3 fruit fly cellular contexts compared by ENCODE assay signal in genomic region chr3R:8208378-8209021, dm6.
TF ChIP-seq lines count a peak whose summit lies in the region.

No protein-coding gene starts in this region.

- no peak for TF ChIP-seq CTCF in whole organism, embryonic (GFP tag; optimal IDR thresholded peaks at IDR 0.05; lab: Kevin White, UChicago)

TF ChIP-seq in whole organism, embryonic, 481 proteins besides CTCF, POLR2A, EP300 and RAD21 (continues in another document):
- TF ChIP-seq pnt (GFP tag; optimal IDR thresholded peaks at IDR 0.05; lab: Kevin White, UChicago) (no peak), CG15601 (tag; optimal IDR thresholded peaks at IDR 0.05; lab: Kevin White, UChicago) (no peak), CG3407 (GFP tag; optimal IDR thresholded peaks at IDR 0.05; lab: Kevin White, UChicago) (no peak), psq (GFP tag; optimal IDR thresholded peaks at IDR 0.05; lab: Kevin White, UChicago) (no peak), CG32772 (GFP tag; IDR thresholded peaks at IDR 0.05; lab: Robert Waterston, UW) (no peak), pita (GFP tag; optimal IDR thresholded peaks at IDR 0.05; lab: Kevin White, UChicago) (no peak), zen2 (GFP tag; IDR thresholded peaks at IDR 0.05; lab: Robert Waterston, UW; ENCODE audit: partially characterized antibody) (no peak), bab2 (GFP tag; optimal IDR thresholded peaks at IDR 0.05; lab: Kevin White, UChicago) (no peak), ranshi (GFP tag; IDR thresholded peaks at IDR 0.05; lab: Robert Waterston, UW) (no peak), H2.0 (GFP tag; IDR thresholded peaks at IDR 0.05; lab: Robert Waterston, UW) (no peak), Max (GFP tag; optimal IDR thresholded peaks at IDR 0.05; lab: Kevin White, UChicago) (no peak), CG8944 (GFP tag; optimal IDR thresholded peaks at IDR 0.05; lab: Kevin White, UChicago) (no peak), seq (GFP tag; IDR thresholded peaks at IDR 0.05; lab: Robert Waterston, UW) (no peak), CG16815 (GFP tag; optimal IDR thresholded peaks at IDR 0.05; lab: Kevin White, UChicago) (no peak), nerfin-2 (GFP tag; IDR thresholded peaks at IDR 0.05; lab: Robert Waterston, UW; ENCODE audit: partially characterized antibody) (no peak), peb (GFP tag; IDR thresholded peaks at IDR 0.05; lab: Robert Waterston, UW) (no peak), Spps (tag; optimal IDR thresholded peaks at IDR 0.05; lab: Kevin White, UChicago) (no peak), h (optimal IDR thresholded peaks at IDR 0.05; lab: Kevin White, UChicago) (no peak), eve (GFP tag; optimal IDR thresholded peaks at IDR 0.05; lab: Kevin White, UChicago) (no peak), CG10462 (GFP tag; optimal IDR thresholded peaks at IDR 0.05; lab: Kevin White, UChicago) (no peak), Hey (tag; optimal IDR thresholded peaks at IDR 0.05; lab: Kevin White, UChicago) (peak; percentile 65), btn (GFP tag; optimal IDR thresholded peaks at IDR 0.05; lab: Kevin White, UChicago) (no peak), lab (GFP tag; optimal IDR thresholded peaks at IDR 0.05; lab: Kevin White, UChicago) (peak; percentile 54), CG13123 (GFP tag; optimal IDR thresholded peaks at IDR 0.05; lab: Kevin White, UChicago) (no peak), ac (GFP tag; optimal IDR thresholded peaks at IDR 0.05; lab: Kevin White, UChicago) (no peak), CG3995 (GFP tag; optimal IDR thresholded peaks at IDR 0.05; lab: Kevin White, UChicago) (no peak), CG5953 (GFP tag; IDR thresholded peaks at IDR 0.05; lab: Robert Waterston, UW) (no peak), CG2199 (GFP tag; IDR thresholded peaks at IDR 0.05; lab: Robert Waterston, UW) (0 out of 3 replicates have a peak, but pooled peaks have one; percentile 17), sima (GFP tag; optimal IDR thresholded peaks at IDR 0.05; lab: Kevin White, UChicago) (no peak), CG34224 (GFP tag; IDR thresholded peaks at IDR 0.05; lab: Robert Waterston, UW; ENCODE audit: partially characterized antibody) (no peak), Scr (GFP tag; IDR thresholded peaks at IDR 0.05; lab: Robert Waterston, UW; ENCODE audit: partially characterized antibody) (no peak)

TF ChIP-seq in whole organism, prepupa, 60 proteins besides CTCF, POLR2A, EP300 and RAD21:
- TF ChIP-seq Sox15 (GFP tag; optimal IDR thresholded peaks at IDR 0.05; lab: Kevin White, UChicago) (no peak), vri (GFP tag; optimal IDR thresholded peaks at IDR 0.05; lab: Kevin White, UChicago) (peak; percentile 95)

TF ChIP-seq in whole organism, wandering third instar larva, 38 proteins besides CTCF, POLR2A, EP300 and RAD21:
- TF ChIP-seq h (GFP tag; optimal IDR thresholded peaks at IDR 0.05; lab: Kevin White, UChicago) = peak; percentile 56
- TF ChIP-seq br (GFP tag; optimal IDR thresholded peaks at IDR 0.05; lab: Kevin White, UChicago) = peak; percentile 21
- TF ChIP-seq CG32264 (GFP tag; optimal IDR thresholded peaks at IDR 0.05; lab: Kevin White, UChicago) = no peak
- TF ChIP-seq Vsx2 (GFP tag; optimal IDR thresholded peaks at IDR 0.05; lab: Kevin White, UChicago; ENCODE audit: partially characterized antibody) = no peak
- TF ChIP-seq Rel (GFP tag; optimal IDR thresholded peaks at IDR 0.05; lab: Kevin White, UChicago) = no peak
- TF ChIP-seq Rel (tag; optimal IDR thresholded peaks at IDR 0.05; lab: Kevin White, UChicago) = peak; percentile 36
- no peak for TF ChIP-seq Mio (GFP tag; optimal IDR thresholded peaks at IDR 0.05; lab: Kevin White, UChicago)
